Worm (Caenorhabditis elegans) whole organism, L4 larva: ENCODE data around the gene F12A10.6.

Source experiments
- F37D6.2 ChIP-seq: sonication (generic microtip); optimal IDR thresholded peaks from 2 replicates; lab custom pipeline; 2016; ENCODE audit warnings: mild to moderate bottlenecking, missing genetic modification characterization, missing compliant biosample characterization
- Y105C5A.15 ChIP-seq: fragments of 200-800 bp; sonication (Bioruptor generic); IDR thresholded peaks from 2 replicates; pipeline ENCODE4 v1.3.6; 2022; ENCODE audit warnings: missing genetic modification characterization, missing compliant biosample characterization
- Y48G9A.11 ChIP-seq: fragments of 200-800 bp; sonication (Bioruptor generic); IDR thresholded peaks from 2 replicates; pipeline ENCODE4 v1.3.6; 2022; ENCODE audit warnings: missing genetic modification reagents, missing genetic modification characterization, missing compliant biosample characterization
- aha-1 ChIP-seq: fragments of 150-350 bp; peaks from one replicate; lab custom pipeline; 2014; ENCODE audit warnings: missing biosample characterization, missing genetic modification characterization
- aly-2 ChIP-seq: sonication (generic microtip); optimal IDR thresholded peaks from 2 replicates; lab custom pipeline; 2018; ENCODE audit warnings: missing biosample characterization, missing genetic modification characterization
- ces-1 ChIP-seq: fragments of 150-350 bp; sonication (generic microtip); optimal IDR thresholded peaks from 4 replicates; lab custom pipeline; 2014; ENCODE audit warnings: missing biosample characterization, missing genetic modification reagents, missing genetic modification characterization
- daf-16 ChIP-seq, 3 experiments: sonication (generic microtip); optimal IDR thresholded peaks; 2 replicates each; lab custom pipeline; 2016 to 2017; ENCODE audit warnings: missing genetic modification characterization in 3 of 3, missing genetic modification reagents in 3 of 3, mild to moderate bottlenecking in 2 of 3, missing compliant biosample characterization in 2 of 3, missing biosample characterization in 1 of 3, moderate library complexity in 1 of 3
- daf-19 ChIP-seq: fragments of 200-800 bp; sonication (Bioruptor generic); conservative IDR thresholded peaks from 2 replicates; pipeline ENCODE4 v1.3.6; 2022; ENCODE audit warnings: missing genetic modification characterization, missing compliant biosample characterization
- daf-8 ChIP-seq: fragments of 200-800 bp; sonication (Bioruptor generic); IDR thresholded peaks from 2 replicates; pipeline ENCODE4 v1.3.6; 2022; ENCODE audit warnings: missing genetic modification characterization, missing compliant biosample characterization
- dmd-6 ChIP-seq: fragments of 200-800 bp; sonication (Bioruptor generic); IDR thresholded peaks from 2 replicates; pipeline ENCODE4 v1.3.6; 2022; ENCODE audit warnings: missing genetic modification reagents, missing genetic modification characterization, missing compliant biosample characterization
- dpl-1 ChIP-seq: fragments of 150-350 bp; optimal IDR thresholded peaks from 2 replicates; lab custom pipeline; 2014; ENCODE audit warnings: missing biosample characterization, missing genetic modification reagents, missing genetic modification characterization
- duxl-1 ChIP-seq: sonication (generic microtip); optimal IDR thresholded peaks from 2 replicates; lab custom pipeline; 2016; ENCODE audit warnings: mild to moderate bottlenecking, missing genetic modification characterization, moderate library complexity, missing compliant biosample characterization; ENCODE audit not compliant: poor library complexity
- dve-1 ChIP-seq: sonication (generic microtip); optimal IDR thresholded peaks from 2 replicates; lab custom pipeline; 2017; ENCODE audit warnings: antibody characterized with exemption, mild to moderate bottlenecking, missing genetic modification characterization, missing compliant biosample characterization; ENCODE audit not compliant: insufficient read depth
- egl-43 ChIP-seq: fragments of 200-800 bp; sonication (Bioruptor generic); IDR thresholded peaks from 2 replicates; pipeline ENCODE4 v1.3.6; 2022; ENCODE audit warnings: missing genetic modification reagents, missing genetic modification characterization, missing compliant biosample characterization
- hlh-11 ChIP-seq: fragments of 200-800 bp; sonication (Bioruptor generic); optimal IDR thresholded peaks from 2 replicates; lab custom pipeline; 2018; ENCODE audit warnings: mild to moderate bottlenecking, missing genetic modification characterization, missing compliant biosample characterization
- hlh-30 ChIP-seq: sonication (generic microtip); optimal IDR thresholded peaks from 2 replicates; lab custom pipeline; 2017; ENCODE audit warnings: antibody characterized with exemption, mild to moderate bottlenecking, missing genetic modification characterization, missing compliant biosample characterization; ENCODE audit not compliant: insufficient read depth
- hmg-1.1 ChIP-seq: fragments of 200-800 bp; sonication (Bioruptor generic); IDR thresholded peaks from 2 replicates; pipeline ENCODE4 v1.3.6; 2022; ENCODE audit warnings: missing genetic modification reagents, missing genetic modification characterization, missing compliant biosample characterization
- jun-1 ChIP-seq: fragments of 150-350 bp; optimal IDR thresholded peaks from 2 replicates; lab custom pipeline; 2014; ENCODE audit warnings: missing biosample characterization, missing genetic modification reagents, missing genetic modification characterization
- lin-13 ChIP-seq: fragments of 150-350 bp; optimal IDR thresholded peaks from 2 replicates; lab custom pipeline; 2014; ENCODE audit warnings: missing biosample characterization, missing genetic modification reagents, missing genetic modification characterization
- lin-15B ChIP-seq: fragments of 150-350 bp; sonication (generic microtip); optimal IDR thresholded peaks from 3 replicates; lab custom pipeline; 2014; ENCODE audit warnings: missing biosample characterization, missing genetic modification characterization
- lin-29 ChIP-seq: fragments of 200-800 bp; sonication (Bioruptor generic); IDR thresholded peaks from 2 replicates; pipeline ENCODE4 v1.3.6; 2022; ENCODE audit warnings: missing genetic modification reagents, missing genetic modification characterization, missing compliant biosample characterization
- mdl-1 ChIP-seq, 2 experiments: fragments of 150-350 bp in 1 of 2; sonication (generic microtip) in 1 of 2; optimal IDR thresholded peaks; 2 replicates each; lab custom pipeline; 2014 to 2017; ENCODE audit warnings: missing biosample characterization in 2 of 2, missing genetic modification characterization in 2 of 2
- mes-2 ChIP-seq: sonication (generic microtip); optimal IDR thresholded peaks from 2 replicates; lab custom pipeline; 2016; ENCODE audit warnings: missing genotype, mild to moderate bottlenecking, missing genetic modification characterization, missing compliant biosample characterization; ENCODE audit not compliant: poor library complexity, severe bottlenecking
- mxl-3 ChIP-seq: fragments of 200-800 bp; sonication (Bioruptor generic); optimal IDR thresholded peaks from 2 replicates; lab custom pipeline; 2018; ENCODE audit warnings: mild to moderate bottlenecking, missing genetic modification characterization, missing compliant biosample characterization
- nhr-237 ChIP-seq: sonication (generic microtip); optimal IDR thresholded peaks from 2 replicates; lab custom pipeline; 2017; ENCODE audit warnings: missing biosample characterization, missing genetic modification characterization
- nhr-28 ChIP-seq: fragments of 150-350 bp; optimal IDR thresholded peaks from 2 replicates; lab custom pipeline; 2014; ENCODE audit warnings: missing biosample characterization, missing genetic modification characterization
- nhr-6 ChIP-seq: fragments of 150-350 bp; optimal IDR thresholded peaks from 2 replicates; lab custom pipeline; 2014; ENCODE audit warnings: missing biosample characterization, missing genetic modification characterization
- nhr-77 ChIP-seq: fragments of 150-350 bp; optimal IDR thresholded peaks from 2 replicates; lab custom pipeline; 2014; ENCODE audit warnings: missing biosample characterization, missing genetic modification characterization
- php-3 ChIP-seq: fragments of 200-800 bp; sonication (Bioruptor generic); IDR thresholded peaks from 2 replicates; pipeline ENCODE4 v1.3.6; 2022; ENCODE audit warnings: missing genetic modification reagents, missing genetic modification characterization, missing compliant biosample characterization
- pqm-1 ChIP-seq: sonication (generic microtip); optimal IDR thresholded peaks from 2 replicates; lab custom pipeline; 2017; ENCODE audit warnings: missing biosample characterization, missing genetic modification characterization
- rbr-2 ChIP-seq: sonication (generic microtip); optimal IDR thresholded peaks from 2 replicates; lab custom pipeline; 2016; ENCODE audit warnings: missing genotype, missing genetic modification characterization, missing compliant biosample characterization
- saeg-2 ChIP-seq: fragments of 200-800 bp; sonication (Bioruptor generic); IDR thresholded peaks from 2 replicates; pipeline ENCODE4 v1.3.6; 2022; ENCODE audit warnings: missing genetic modification reagents, missing genetic modification characterization, missing compliant biosample characterization
- snpc-1.2 ChIP-seq: fragments of 200-800 bp; sonication (Bioruptor generic); IDR thresholded peaks from 2 replicates; pipeline ENCODE4 v1.3.6; 2022; ENCODE audit warnings: missing genetic modification reagents, missing genetic modification characterization, missing compliant biosample characterization
- tag-97 ChIP-seq: fragments of 200-800 bp; sonication (Bioruptor generic); IDR thresholded peaks from 2 replicates; pipeline ENCODE4 v1.3.6; 2022; ENCODE audit warnings: missing genetic modification characterization, missing compliant biosample characterization
- tra-1 ChIP-seq: fragments of 200-800 bp; sonication (Bioruptor generic); IDR thresholded peaks from 2 replicates; pipeline ENCODE4 v1.3.6; 2022; ENCODE audit warnings: missing genetic modification reagents, missing genetic modification characterization, missing compliant biosample characterization
- unc-62 ChIP-seq, 3 experiments: fragments of 150-350 bp in 1 of 3; sonication (generic microtip); optimal IDR thresholded peaks in 2 of 3; peaks in 1 of 3; 1 replicate in 1 of 3; 2 replicates in 2 of 3; lab custom pipeline; 2014 to 2017; ENCODE audit warnings: missing biosample characterization in 3 of 3, missing genetic modification characterization in 3 of 3, missing genetic modification reagents in 3 of 3, missing genotype in 1 of 3

Gene F12A10.6

DNA sequence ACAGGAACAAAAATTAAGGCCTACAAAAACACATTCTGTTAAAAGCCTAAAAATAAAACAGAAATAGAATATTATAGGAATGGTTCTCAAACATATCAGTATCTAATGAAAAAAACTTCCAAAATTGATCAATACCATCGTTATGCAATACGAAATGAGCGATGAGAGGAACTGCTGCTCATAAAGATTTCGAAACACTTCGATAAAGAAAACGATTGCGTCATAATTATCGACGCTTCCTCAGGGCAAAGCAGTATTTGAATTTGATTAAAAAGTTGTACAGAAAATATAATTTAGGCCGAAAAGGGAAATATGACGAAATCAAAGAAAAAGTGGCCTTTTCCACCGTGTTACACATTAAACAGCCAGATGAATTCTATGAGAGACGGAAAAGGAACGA, 23.8 kb upstream of the F12A10.6 start:
- no peak for TF ChIP-seq unc-62 (GFP tag; optimal IDR thresholded peaks at IDR 0.05 in 1 of 2; lab: Kevin White, UChicago)
- no peak for TF ChIP-seq unc-62 (tag; optimal IDR thresholded peaks at IDR 0.05; lab: Kevin White, UChicago)
- no peak for TF ChIP-seq Y48G9A.11 (GFP tag; lab: Robert Waterston, UW)
- no peak for TF ChIP-seq lin-13 (GFP tag; lab: Kevin White, UChicago)
- TF ChIP-seq mxl-3 (GFP tag; lab: Kevin White, UChicago), result no peak
- no peak for TF ChIP-seq mes-2 (tag; lab: Kevin White, UChicago)
- no peak for TF ChIP-seq nhr-237
- no peak for TF ChIP-seq daf-8 (GFP tag; lab: Robert Waterston, UW)
- no peak for TF ChIP-seq mdl-1 (tag; optimal IDR thresholded peaks at IDR 0.05; lab: Kevin White, UChicago)
- no peak for TF ChIP-seq jun-1 (tag; lab: Kevin White, UChicago)
- TF ChIP-seq dmd-6, result no peak
- TF ChIP-seq rbr-2, result no peak
- no peak for TF ChIP-seq aly-2 (tag; lab: Kevin White, UChicago)
- TF ChIP-seq hlh-30 (tag; lab: Kevin White, UChicago), result no peak
- no peak for TF ChIP-seq Y105C5A.15 (GFP tag; lab: Robert Waterston, UW)
- TF ChIP-seq php-3 (GFP tag; lab: Robert Waterston, UW), result no peak
- TF ChIP-seq F37D6.2, result no peak
- TF ChIP-seq nhr-6, result no peak
- TF ChIP-seq hmg-1.1, result no peak
- no peak for TF ChIP-seq lin-29 (GFP tag; lab: Robert Waterston, UW)
- TF ChIP-seq egl-43 (GFP tag; lab: Robert Waterston, UW), result no peak

ce11 chrII:5517643-5518042, 23.3 kb upstream of the F12A10.6 start, which contains the start of gene ZK177.9:
Gene ZK177.9 (minus strand): TSS chrII:5517743.
- TF ChIP-seq snpc-1.2 (no peak), daf-19 (GFP tag; lab: Robert Waterston, UW) (no peak), dpl-1 (GFP tag; lab: Kevin White, UChicago) (no peak), saeg-2 (GFP tag; lab: Robert Waterston, UW) (no peak), lin-15B (tag; lab: Kevin White, UChicago) (no peak), mes-2 (tag; lab: Kevin White, UChicago) (no peak)

DNA sequence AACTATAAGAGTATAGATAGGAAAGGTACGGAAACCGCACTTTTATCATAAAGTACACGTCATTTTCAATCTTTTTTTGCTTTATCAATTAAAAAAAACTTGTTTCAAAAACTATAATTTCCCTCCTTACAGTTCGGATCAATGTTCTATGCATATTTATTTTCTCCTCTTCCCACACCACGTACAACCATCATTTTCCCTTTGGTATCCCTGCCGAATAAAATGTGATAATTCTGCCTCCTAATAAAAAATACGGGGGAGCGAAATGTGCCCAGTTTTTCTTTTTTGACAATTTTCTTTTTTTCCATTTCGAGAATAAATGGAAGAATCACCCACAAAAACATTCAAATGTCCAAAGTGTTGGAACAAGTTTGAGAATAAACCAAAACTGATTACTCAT, 21.2 kb upstream of the F12A10.6 start, which contains the start of gene ZK177.3:
Gene ZK177.3 (plus strand): TSS at position 301 of the 400 bp plus-strand sequence.
- TF ChIP-seq ces-1 (GFP tag; lab: Kevin White, UChicago) (no peak), pqm-1 (tag; lab: Kevin White, UChicago) (peak; percentile 40)
- TF ChIP-seq, all 104 proteins: peak for 1

DNA sequence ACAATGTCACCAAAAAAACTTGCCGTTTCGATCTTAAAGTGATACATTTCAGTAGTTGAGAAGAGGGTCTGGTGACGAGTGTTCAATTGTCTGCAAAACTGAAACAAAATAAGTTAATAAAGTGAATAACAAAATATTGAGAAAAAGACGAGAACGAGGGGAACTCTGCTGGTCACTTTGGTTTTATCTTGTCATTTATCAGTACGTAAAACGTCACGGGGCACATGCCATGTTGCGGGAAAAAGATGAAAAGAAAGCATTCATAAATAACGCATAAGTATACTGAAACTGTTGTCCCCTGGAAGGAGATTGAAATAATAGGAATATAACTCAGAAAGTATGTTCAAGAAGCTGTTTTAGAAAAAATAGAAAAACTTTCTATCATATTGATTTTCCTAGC, 20.5 kb upstream of the F12A10.6 start, which contains the start of gene sahd-1:
Gene sahd-1 (minus strand): TSS at position 100 of the 400 bp plus-strand sequence.
- TF ChIP-seq aha-1 (tag; lab: Kevin White, UChicago) (peak; percentile 46), mxl-3 (GFP tag; lab: Kevin White, UChicago) (no peak), pqm-1 (tag; lab: Kevin White, UChicago) (peak; percentile 40)

DNA sequence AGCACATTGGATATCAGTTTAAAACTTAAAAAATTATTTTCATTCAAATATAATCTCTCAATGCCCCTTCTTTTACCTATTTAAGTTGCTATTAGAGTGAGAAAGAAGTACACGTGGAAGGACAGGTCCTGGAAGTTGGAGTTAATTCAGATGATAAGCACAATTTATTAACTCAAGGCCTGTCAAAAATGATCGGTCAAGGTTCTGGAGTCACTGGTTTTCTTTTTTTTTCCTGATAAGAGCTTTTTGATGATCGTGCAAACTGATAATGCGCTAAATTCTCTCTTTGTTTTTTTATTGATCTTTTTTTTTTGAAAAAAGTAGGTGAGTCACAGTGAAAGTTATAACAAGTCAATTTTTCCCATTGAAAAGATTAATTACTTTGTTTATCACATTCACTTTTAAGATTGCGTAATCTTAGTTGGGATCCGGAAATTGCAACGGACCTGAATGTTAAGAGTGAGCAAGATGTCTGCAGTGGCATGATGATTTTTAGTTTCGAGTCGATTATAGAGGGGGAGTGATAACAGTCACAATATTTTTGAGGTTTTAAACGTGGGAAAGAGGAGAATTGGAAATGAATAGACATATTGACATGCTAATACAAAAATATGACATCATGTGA, 18.3 kb upstream of the F12A10.6 start:
- peak; percentile 86 for TF ChIP-seq pqm-1 (tag; lab: Kevin White, UChicago)
- TF ChIP-seq mxl-3 (GFP tag; lab: Kevin White, UChicago), result peak; percentile 13
- no peak for TF ChIP-seq tag-97
- TF ChIP-seq duxl-1 (tag; lab: Kevin White, UChicago), result no peak
- TF ChIP-seq nhr-28 (tag; lab: Kevin White, UChicago), result peak; percentile 76
- TF ChIP-seq daf-16 (GFP tag; optimal IDR thresholded peaks at IDR 0.05; lab: Kevin White, UChicago), result no peak
- peak; percentile 44 for TF ChIP-seq daf-16 (tag; optimal IDR thresholded peaks at IDR 0.05; lab: Kevin White, UChicago)
- peak; percentile 82; the same call in 1 of the 2 replicates for TF ChIP-seq tra-1 (GFP tag; lab: Robert Waterston, UW)
- TF ChIP-seq dve-1 (tag; lab: Kevin White, UChicago), result peak; percentile 77
- TF ChIP-seq hlh-11, result peak; percentile 65
- no peak for TF ChIP-seq aha-1 (tag; lab: Kevin White, UChicago)
- TF ChIP-seq nhr-77 (tag; lab: Kevin White, UChicago), result peak; percentile 76
- TF ChIP-seq dmd-6, result peak; percentile 94
